Worm (Caenorhabditis elegans) whole organism, late embryonic: ENCODE data around the gene F15H10.8.

ENCODE experiments used
- C38D4.7 ChIP-seq: fragments of 200-800 bp; sonication (Bioruptor generic); optimal IDR thresholded peaks from 2 replicates; lab custom pipeline; 2018; ENCODE audit warnings: mild to moderate bottlenecking, missing genetic modification characterization, moderate library complexity, missing compliant biosample characterization
- F13H6.1 ChIP-seq: sonication (generic microtip); optimal IDR thresholded peaks from 2 replicates; lab custom pipeline; 2016; ENCODE audit warnings: missing genetic modification characterization, missing compliant biosample characterization
- T23F11.4 ChIP-seq: fragments of 200-800 bp; sonication (Bioruptor generic); optimal IDR thresholded peaks from 2 replicates; lab custom pipeline; 2018; ENCODE audit warnings: mild to moderate bottlenecking, missing genetic modification characterization, missing compliant biosample characterization
- ahr-1 ChIP-seq: sonication (generic microtip); optimal IDR thresholded peaks from 2 replicates; lab custom pipeline; 2016; ENCODE audit warnings: missing genetic modification characterization, missing compliant biosample characterization
- ama-1 ChIP-seq: fragments of 150-350 bp; optimal IDR thresholded peaks from 2 replicates; lab custom pipeline; 2014
- ceh-18 ChIP-seq: sonication (generic microtip); optimal IDR thresholded peaks from 2 replicates; lab custom pipeline; 2016; ENCODE audit warnings: missing genetic modification characterization, missing compliant biosample characterization
- ceh-19 ChIP-seq: fragments of 200-800 bp; sonication (Bioruptor generic); optimal IDR thresholded peaks from 2 replicates; lab custom pipeline; 2018; ENCODE audit warnings: mild to moderate bottlenecking, missing genetic modification characterization, missing compliant biosample characterization
- ceh-22 ChIP-seq: sonication (generic microtip); optimal IDR thresholded peaks from 2 replicates; lab custom pipeline; 2017; ENCODE audit warnings: missing biosample characterization, missing genetic modification characterization
- ceh-24 ChIP-seq: sonication (generic microtip); optimal IDR thresholded peaks from 2 replicates; lab custom pipeline; 2016; ENCODE audit warnings: mild to moderate bottlenecking, missing genetic modification characterization, missing compliant biosample characterization
- ceh-31 ChIP-seq: sonication (generic microtip); optimal IDR thresholded peaks from 2 replicates; lab custom pipeline; 2016; ENCODE audit warnings: missing genetic modification characterization, missing compliant biosample characterization
- ceh-6 ChIP-seq: fragments of 200-800 bp; sonication (Bioruptor generic); optimal IDR thresholded peaks from 2 replicates; lab custom pipeline; 2018; ENCODE audit warnings: mild to moderate bottlenecking, missing genetic modification characterization, missing compliant biosample characterization
- elt-2 ChIP-seq: sonication (generic microtip); optimal IDR thresholded peaks from 2 replicates; lab custom pipeline; 2016; ENCODE audit warnings: missing genetic modification reagents, missing genetic modification characterization, missing compliant biosample characterization
- elt-4 ChIP-seq: sonication (generic microtip); optimal IDR thresholded peaks from 2 replicates; lab custom pipeline; 2016; ENCODE audit warnings: missing genetic modification characterization, missing compliant biosample characterization
- fax-1 ChIP-seq: sonication (generic microtip); optimal IDR thresholded peaks from 2 replicates; lab custom pipeline; 2016; ENCODE audit warnings: missing genotype, missing genetic modification characterization, missing compliant biosample characterization
- gmeb-2 ChIP-seq: sonication (generic microtip); optimal IDR thresholded peaks from 2 replicates; lab custom pipeline; 2016; ENCODE audit warnings: missing genetic modification characterization, inconsistent platforms, missing compliant biosample characterization
- hlh-13 ChIP-seq: fragments of 200-800 bp; sonication (Bioruptor generic); optimal IDR thresholded peaks from 2 replicates; lab custom pipeline; 2018; ENCODE audit warnings: mild to moderate bottlenecking, missing genetic modification characterization, missing compliant biosample characterization
- hlh-15 ChIP-seq: sonication (generic microtip); optimal IDR thresholded peaks from 2 replicates; lab custom pipeline; 2016; ENCODE audit warnings: missing genetic modification characterization, missing compliant biosample characterization
- hlh-6 ChIP-seq: sonication (generic microtip); optimal IDR thresholded peaks from 2 replicates; lab custom pipeline; 2016; ENCODE audit warnings: missing genotype, missing genetic modification characterization, missing compliant biosample characterization
- hlh-8 ChIP-seq: sonication (generic microtip); optimal IDR thresholded peaks from 2 replicates; lab custom pipeline; 2016; ENCODE audit warnings: missing genotype, missing genetic modification characterization, missing compliant biosample characterization
- lin-11 ChIP-seq: fragments of 200-800 bp; sonication (Bioruptor generic); optimal IDR thresholded peaks from 2 replicates; lab custom pipeline; 2018; ENCODE audit warnings: mild to moderate bottlenecking, missing genetic modification characterization, missing compliant biosample characterization
- madf-2 ChIP-seq: sonication (generic microtip); optimal IDR thresholded peaks from 2 replicates; lab custom pipeline; 2017; ENCODE audit warnings: missing genetic modification characterization, missing compliant biosample characterization
- nfya-1 ChIP-seq: sonication (generic microtip); optimal IDR thresholded peaks from 2 replicates; lab custom pipeline; 2017; ENCODE audit warnings: missing genetic modification characterization, mild to moderate bottlenecking, missing compliant biosample characterization, antibody characterized with exemption, moderate library complexity
- nhr-11 ChIP-seq: fragments of 150-350 bp; optimal IDR thresholded peaks from 2 replicates; lab custom pipeline; 2014; ENCODE audit warnings: missing biosample characterization, missing genetic modification characterization
- nhr-232 ChIP-seq: sonication (generic microtip); optimal IDR thresholded peaks from 2 replicates; lab custom pipeline; 2016; ENCODE audit warnings: missing genetic modification characterization, missing compliant biosample characterization
- odd-2 ChIP-seq: sonication (generic microtip); optimal IDR thresholded peaks from 2 replicates; lab custom pipeline; 2017; ENCODE audit warnings: antibody characterized with exemption, mild to moderate bottlenecking, missing genetic modification characterization, missing compliant biosample characterization
- pag-3 ChIP-seq: sonication (generic microtip); optimal IDR thresholded peaks from 2 replicates; lab custom pipeline; 2016; ENCODE audit warnings: missing compliant biosample characterization, missing genetic modification characterization, borderline replicate concordance
- pat-9 ChIP-seq: fragments of 200-800 bp; sonication (Bioruptor generic); optimal IDR thresholded peaks from 2 replicates; lab custom pipeline; 2018; ENCODE audit warnings: mild to moderate bottlenecking, missing genetic modification characterization, moderate library complexity, missing compliant biosample characterization
- pax-1 ChIP-seq: fragments of 150-350 bp; optimal IDR thresholded peaks from 2 replicates; lab custom pipeline; 2014; ENCODE audit warnings: missing biosample characterization, missing genetic modification characterization
- pha-2 ChIP-seq: sonication (generic microtip); optimal IDR thresholded peaks from 2 replicates; lab custom pipeline; 2017; ENCODE audit warnings: mild to moderate bottlenecking, missing genetic modification characterization, missing compliant biosample characterization
- pha-4 ChIP-seq: fragments of 150-350 bp; optimal IDR thresholded peaks from 2 replicates; lab custom pipeline; 2018; ENCODE audit warnings: missing biosample characterization, missing genetic modification reagents, missing genetic modification characterization
- pqm-1 ChIP-seq: sonication (generic microtip); optimal IDR thresholded peaks from 2 replicates; lab custom pipeline; 2016; ENCODE audit warnings: missing genetic modification characterization, missing compliant biosample characterization
- pros-1 ChIP-seq: fragments of 150-350 bp; optimal IDR thresholded peaks from 2 replicates; lab custom pipeline; 2014; ENCODE audit warnings: missing biosample characterization, missing genetic modification reagents, missing genetic modification characterization
- sdc-2 ChIP-seq: sonication (generic microtip); optimal IDR thresholded peaks from 2 replicates; lab custom pipeline; 2016; ENCODE audit warnings: missing genotype, missing genetic modification characterization, missing compliant biosample characterization
- syd-9 ChIP-seq: sonication (generic microtip); optimal IDR thresholded peaks from 2 replicates; lab custom pipeline; 2016; ENCODE audit warnings: mild to moderate bottlenecking, missing genetic modification characterization, moderate library complexity, missing compliant biosample characterization
- tbx-2 ChIP-seq: sonication (generic microtip); optimal IDR thresholded peaks from 2 replicates; lab custom pipeline; 2016; ENCODE audit warnings: missing genetic modification characterization, missing compliant biosample characterization
- tbx-7 ChIP-seq: sonication (generic microtip); optimal IDR thresholded peaks from 2 replicates; lab custom pipeline; 2016; ENCODE audit warnings: missing genotype, missing genetic modification characterization, missing compliant biosample characterization
- unc-42 ChIP-seq: sonication (generic microtip); optimal IDR thresholded peaks from 2 replicates; lab custom pipeline; 2016; ENCODE audit warnings: missing genotype, missing genetic modification characterization, missing compliant biosample characterization
- zip-5 ChIP-seq: sonication (generic microtip); optimal IDR thresholded peaks from 2 replicates; lab custom pipeline; 2016; ENCODE audit warnings: missing genetic modification characterization, missing compliant biosample characterization

Gene F15H10.8

ce11 chrV:10435198-10435597 is 32.5 kb upstream of the F15H10.8 start:
- TF ChIP-seq nfya-1 (tag; lab: Kevin White, UChicago) (no peak), pqm-1 (tag; lab: Kevin White, UChicago) (no peak), hlh-8 (tag; lab: Kevin White, UChicago) (no peak), ceh-22 (no peak), ahr-1 (tag; lab: Kevin White, UChicago) (no peak), pag-3 (no peak), odd-2 (tag; lab: Kevin White, UChicago) (no peak), pros-1 (tag; lab: Kevin White, UChicago) (no peak), hlh-6 (tag; lab: Kevin White, UChicago) (no peak), ceh-6 (GFP tag; lab: Kevin White, UChicago) (no peak), ama-1 (lab: Kevin White, UChicago) (no peak), ceh-24 (tag; lab: Kevin White, UChicago) (no peak), C38D4.7 (GFP tag; lab: Kevin White, UChicago) (no peak), elt-2 (tag; lab: Kevin White, UChicago) (no peak), elt-4 (tag; lab: Kevin White, UChicago) (no peak), hlh-13 (no peak), nhr-232 (no peak), tbx-2 (tag; lab: Kevin White, UChicago) (no peak), pha-2 (tag; lab: Kevin White, UChicago) (no peak)
- TF ChIP-seq, all 69 proteins: peak for 0

- TF ChIP-seq hlh-15 (no peak), tbx-7 (tag; lab: Kevin White, UChicago) (no peak), unc-42 (tag; lab: Kevin White, UChicago) (no peak), nhr-232 (no peak), madf-2 (tag; lab: Kevin White, UChicago) (no peak), ahr-1 (tag; lab: Kevin White, UChicago) (no peak), tbx-2 (tag; lab: Kevin White, UChicago) (no peak), C38D4.7 (GFP tag; lab: Kevin White, UChicago) (no peak), pat-9 (tag; lab: Kevin White, UChicago) (no peak), sdc-2 (tag; lab: Kevin White, UChicago) (no peak), ceh-22 (no peak), ceh-18 (tag; lab: Kevin White, UChicago) (no peak)
- TF ChIP-seq, all 69 proteins: peak for 0
Measured at ce11 chrV:10433721-10434120, 31.0 kb upstream of the F15H10.8 start, which contains the start of gene Y32F6A.4. Y32F6A.4 (minus strand) TSS chrV:10434067.

DNA sequence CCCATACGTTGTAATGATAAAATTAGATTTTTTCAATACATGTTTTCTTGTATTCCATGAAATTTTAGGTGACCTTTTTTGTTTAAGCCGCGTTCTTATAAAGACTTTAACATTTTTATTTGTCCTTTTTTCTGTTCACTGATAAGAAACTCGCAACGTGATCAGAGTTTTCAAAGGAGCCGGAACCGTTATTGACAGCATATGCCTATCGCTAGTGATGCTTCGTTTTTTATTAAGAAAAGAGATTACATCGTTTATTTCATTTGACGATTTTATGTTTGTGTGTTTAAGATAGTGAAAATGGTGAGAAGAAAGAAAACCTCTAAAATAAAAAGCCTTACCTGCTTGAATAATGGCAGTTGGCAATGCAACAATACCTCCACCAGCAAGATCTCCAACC is 29.9 kb upstream of the F15H10.8 start:
- TF ChIP-seq hlh-6 (tag; lab: Kevin White, UChicago) (no peak), F13H6.1 (tag; lab: Kevin White, UChicago) (no peak), T23F11.4 (GFP tag; lab: Kevin White, UChicago) (no peak), hlh-13 (no peak), hlh-15 (no peak), pax-1 (no peak), pha-4 (tag; lab: Kevin White, UChicago) (no peak)

DNA sequence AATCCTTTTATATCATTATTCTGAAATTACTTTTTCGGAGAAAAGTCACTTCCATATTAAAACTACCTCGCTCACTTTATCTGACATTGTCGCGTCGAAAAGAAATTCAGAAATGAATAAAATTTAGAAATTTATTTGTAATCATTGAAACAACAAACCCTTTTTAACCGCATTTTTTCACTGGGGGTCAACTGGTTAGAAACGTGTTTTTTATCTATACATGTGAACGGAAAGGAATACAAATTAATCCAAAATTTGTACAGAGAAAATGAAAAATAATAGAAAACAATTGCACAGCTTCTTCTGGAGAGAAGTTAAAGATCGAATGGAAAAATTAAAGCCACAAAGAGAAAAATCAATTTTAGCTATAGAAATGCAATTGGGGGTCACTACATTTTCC is 25.9 kb upstream of the F15H10.8 start, which contains the start of gene tag-314:
Gene tag-314 (minus strand): TSS at position 101 of the 400 bp plus-strand sequence.
- TF ChIP-seq pqm-1 (tag; lab: Kevin White, UChicago) (no peak), syd-9 (no peak), ahr-1 (tag; lab: Kevin White, UChicago) (no peak), pag-3 (no peak), T23F11.4 (GFP tag; lab: Kevin White, UChicago) (no peak), hlh-6 (tag; lab: Kevin White, UChicago) (no peak), ceh-31 (tag; lab: Kevin White, UChicago) (no peak), fax-1 (tag; lab: Kevin White, UChicago) (no peak)

DNA sequence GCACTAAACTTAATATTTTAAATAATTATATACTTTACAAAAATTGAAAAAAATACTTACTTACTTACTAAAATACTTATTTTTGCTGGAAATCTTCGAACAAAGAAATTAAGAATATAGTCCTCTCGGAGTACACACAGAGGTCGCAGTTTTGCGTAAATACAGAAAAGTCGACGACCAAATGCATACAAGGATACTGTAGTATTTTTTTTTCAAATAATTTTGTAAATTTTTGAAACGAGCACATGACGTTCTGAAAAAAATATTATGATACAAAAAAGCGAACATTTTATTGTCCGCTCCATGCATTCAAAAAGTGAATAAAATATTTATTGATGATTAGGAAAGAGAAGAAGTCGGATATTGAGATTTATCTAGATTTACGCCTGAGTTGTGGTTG is 23.5 kb upstream of the F15H10.8 start, which contains the start of gene apc-10:
Gene apc-10 (minus strand): TSS at position 101 of the 400 bp plus-strand sequence.
- TF ChIP-seq ceh-19 (GFP tag; lab: Kevin White, UChicago) (no peak), gmeb-2 (tag; lab: Kevin White, UChicago) (no peak), tbx-7 (tag; lab: Kevin White, UChicago) (no peak), pros-1 (tag; lab: Kevin White, UChicago) (no peak), zip-5 (no peak), lin-11 (no peak), pax-1 (no peak), syd-9 (no peak), nhr-11 (tag; lab: Kevin White, UChicago) (no peak), hlh-8 (tag; lab: Kevin White, UChicago) (no peak), T23F11.4 (GFP tag; lab: Kevin White, UChicago) (no peak)
